Worm (Caenorhabditis elegans) whole organism, young adult: ENCODE measurements around the gene B0244.4.

Source experiments
- Y67H2A.10 ChIP-seq: fragments of 200-800 bp; sonication (Bioruptor generic); conservative IDR thresholded peaks from 2 replicates; pipeline ENCODE4 v1.3.6; 2022; ENCODE audit warnings: missing genetic modification reagents, missing genetic modification characterization, missing compliant biosample characterization
- Y79H2A.3 ChIP-seq: fragments of 200-800 bp; sonication (Bioruptor generic); conservative IDR thresholded peaks from 2 replicates; pipeline ENCODE4 v1.3.6; 2022; ENCODE audit warnings: missing genetic modification reagents, missing genetic modification characterization, missing compliant biosample characterization
- ama-1 ChIP-seq, 3 experiments: fragments of 150-350 bp in 1 of 3; sonication (generic microtip) in 2 of 3; optimal IDR thresholded peaks; 2 replicates each; lab custom pipeline; 2014 to 2018; ENCODE audit warnings: missing biosample characterization in 2 of 3, missing genetic modification characterization in 2 of 3, missing genetic modification reagents in 2 of 3
- him-1 ChIP-seq: sonication (generic microtip); optimal IDR thresholded peaks from 2 replicates; lab custom pipeline; 2016; ENCODE audit warnings: missing genotype, missing genetic modification reagents, missing genetic modification characterization, missing compliant biosample characterization
- mxl-1 ChIP-seq: sonication (generic microtip); optimal IDR thresholded peaks from 2 replicates; lab custom pipeline; 2016; ENCODE audit warnings: missing genetic modification characterization, missing compliant biosample characterization
- nhr-80 ChIP-seq: sonication (generic microtip); optimal IDR thresholded peaks from 2 replicates; lab custom pipeline; 2016; ENCODE audit warnings: missing genetic modification characterization, missing compliant biosample characterization
- pha-4 ChIP-seq: fragments of 150-350 bp; sonication (generic microtip); optimal IDR thresholded peaks from 2 replicates; lab custom pipeline; 2014; ENCODE audit warnings: missing biosample characterization, missing genetic modification reagents, missing genetic modification characterization
- sea-2 ChIP-seq: fragments of 200-800 bp; sonication (Bioruptor generic); IDR thresholded peaks from 2 replicates; pipeline ENCODE4 v1.3.6; 2022; ENCODE audit warnings: missing genetic modification characterization, missing compliant biosample characterization
- unc-62 ChIP-seq: fragments of 150-350 bp; optimal IDR thresholded peaks from 2 replicates; lab custom pipeline; 2014; ENCODE audit warnings: missing biosample characterization, missing genetic modification reagents, missing genetic modification characterization
- ztf-22 ChIP-seq: fragments of 200-800 bp; sonication (Bioruptor generic); optimal IDR thresholded peaks from 2 replicates; lab custom pipeline; 2018; ENCODE audit warnings: mild to moderate bottlenecking, missing genetic modification characterization, moderate library complexity, missing compliant biosample characterization

- TF ChIP-seq ama-1 (optimal IDR thresholded peaks at IDR 0.05; lab: Kevin White, UChicago) (peak; percentile 11), ama-1 (GFP tag; optimal IDR thresholded peaks at IDR 0.05; lab: Kevin White, UChicago) (peak in 1 of 2 experiments; percentile 84), unc-62 (no peak), nhr-80 (tag; lab: Kevin White, UChicago) (no peak), sea-2 (GFP tag; lab: Robert Waterston, UW) (no peak), mxl-1 (tag; lab: Kevin White, UChicago) (no peak), him-1 (tag; lab: Kevin White, UChicago) (no peak), ztf-22 (GFP tag; lab: Kevin White, UChicago) (no peak), Y79H2A.3 (GFP tag; lab: Robert Waterston, UW) (no peak), Y67H2A.10 (no peak), pha-4 (tag; lab: Kevin White, UChicago) (no peak)
Measured at ce11 chrIII:5714230-5714983, 32.9 kb upstream of the B0244.4 start, which contains the start of gene arf-1.
